Fruit fly (Drosophila melanogaster): Measurements from ENCODE around the gene Trpml.

dm6 chr3L:19670492-19670891 is 47.6 kb downstream of the Trpml start:
- TF ChIP-seq CG8478 (optimal IDR thresholded peaks at IDR 0.05) (no peak), EcR (GFP tag; optimal IDR thresholded peaks at IDR 0.05) (no peak), pan (optimal IDR thresholded peaks at IDR 0.05) (no peak), usp (GFP tag; optimal IDR thresholded peaks at IDR 0.05) (no peak), psq (optimal IDR thresholded peaks at IDR 0.05) (no peak), Dll (optimal IDR thresholded peaks at IDR 0.05) (no peak)
